ENCODE assay signal across 3 worm cellular contexts in genomic region chrIII:6903056-6903977, ce11.
TF ChIP-seq lines count a peak whose summit lies in the region.

Gene brc-2, minus strand, starts transcription at chrIII:6903106.
Gene T07E3.3, plus strand, starts transcription at chrIII:6903877.

TF ChIP-seq in whole organism, L1 larva, 84 proteins besides CTCF, POLR2A, EP300 and RAD21 (continued from another document and continues in another):
- TF ChIP-seq elt-3 (tag; optimal IDR thresholded peaks at IDR 0.05; lab: Kevin White, UChicago), result no peak
- TF ChIP-seq ztf-11 (tag; optimal IDR thresholded peaks at IDR 0.05; lab: Kevin White, UChicago), result no peak
- TF ChIP-seq ces-1 (GFP tag; optimal IDR thresholded peaks at IDR 0.05; lab: Kevin White, UChicago), result no peak
- no peak for TF ChIP-seq pqm-1 (tag; optimal IDR thresholded peaks at IDR 0.05; lab: Kevin White, UChicago)
- TF ChIP-seq swsn-7 (tag; optimal IDR thresholded peaks at IDR 0.05; lab: Kevin White, UChicago), result no peak
- TF ChIP-seq nhr-237 (tag; optimal IDR thresholded peaks at IDR 0.05; lab: Kevin White, UChicago), result no peak
- TF ChIP-seq nhr-47 (tag; optimal IDR thresholded peaks at IDR 0.05; lab: Kevin White, UChicago), result peak; percentile 1
- peak; percentile 27 for TF ChIP-seq blmp-1 (tag; optimal IDR thresholded peaks at IDR 0.05; lab: Kevin White, UChicago)
- TF ChIP-seq nhr-84 (tag; optimal IDR thresholded peaks at IDR 0.05; lab: Kevin White, UChicago), result no peak
- TF ChIP-seq unc-86 (tag; optimal IDR thresholded peaks at IDR 0.05; lab: Kevin White, UChicago), result no peak
- peak; percentile 1 for TF ChIP-seq snu-23 (GFP tag; optimal IDR thresholded peaks at IDR 0.05; lab: Kevin White, UChicago)
- TF ChIP-seq lin-39 (tag; optimal IDR thresholded peaks at IDR 0.05; lab: Kevin White, UChicago), result no peak
- no peak for TF ChIP-seq Y116A8C.19 (tag; optimal IDR thresholded peaks at IDR 0.05; lab: Kevin White, UChicago; ENCODE audit: borderline replicate concordance)
- TF ChIP-seq xbp-1 (tag; optimal IDR thresholded peaks at IDR 0.05; lab: Kevin White, UChicago), result no peak
- TF ChIP-seq sup-37 (GFP tag; optimal IDR thresholded peaks at IDR 0.05; lab: Kevin White, UChicago), result no peak
- no peak for TF ChIP-seq ets-5 (GFP tag; IDR thresholded peaks at IDR 0.05; lab: Robert Waterston, UW)
- no peak for TF ChIP-seq unc-30 (tag; optimal IDR thresholded peaks at IDR 0.05; lab: Kevin White, UChicago)
- no peak for TF ChIP-seq hlh-4 (tag; optimal IDR thresholded peaks at IDR 0.05; lab: Kevin White, UChicago)
- peak in 1 of 3 experiments; percentile 9 for TF ChIP-seq ceh-82 (tag; optimal IDR thresholded peaks at IDR 0.05; lab: Kevin White, UChicago)
- peak in 1 of 2 experiments; percentile 13 for TF ChIP-seq efl-1 (optimal IDR thresholded peaks at IDR 0.05; lab: Kevin White, UChicago)
- no peak for TF ChIP-seq efl-1 (GFP tag; optimal IDR thresholded peaks at IDR 0.05 in 1 of 2; lab: Kevin White, UChicago)
- TF ChIP-seq aly-2 (tag; optimal IDR thresholded peaks at IDR 0.05; lab: Kevin White, UChicago), result no peak
- no peak for TF ChIP-seq jun-1 (tag; optimal IDR thresholded peaks at IDR 0.05; lab: Kevin White, UChicago)
- no peak for TF ChIP-seq lin-13 (GFP tag; optimal IDR thresholded peaks at IDR 0.05; lab: Kevin White, UChicago)
- TF ChIP-seq C04F5.9 (tag; optimal IDR thresholded peaks at IDR 0.05; lab: Kevin White, UChicago), result no peak
- no peak for TF ChIP-seq lin-15B (tag; optimal IDR thresholded peaks at IDR 0.05; lab: Kevin White, UChicago)
- no peak for TF ChIP-seq unc-62 (GFP tag; optimal IDR thresholded peaks at IDR 0.05; lab: Kevin White, UChicago)
- no peak for TF ChIP-seq tlp-1 (tag; optimal IDR thresholded peaks at IDR 0.05; lab: Kevin White, UChicago)
- no peak for TF ChIP-seq mep-1 (tag; optimal IDR thresholded peaks at IDR 0.05; lab: Kevin White, UChicago)
- TF ChIP-seq alr-1 (tag; optimal IDR thresholded peaks at IDR 0.05; lab: Kevin White, UChicago; ENCODE audit: borderline replicate concordance), result no peak
- TF ChIP-seq grh-1 (GFP tag; IDR thresholded peaks at IDR 0.05; lab: Robert Waterston, UW), result no peak
- TF ChIP-seq nhr-71 (tag; optimal IDR thresholded peaks at IDR 0.05; lab: Kevin White, UChicago), result peak; percentile 5
- peak; percentile 66 for TF ChIP-seq lin-14 (GFP tag; optimal IDR thresholded peaks at IDR 0.05; lab: Kevin White, UChicago)
- TF ChIP-seq zag-1 (tag; optimal IDR thresholded peaks at IDR 0.05; lab: Kevin White, UChicago), result no peak
- TF ChIP-seq nhr-12 (tag; optimal IDR thresholded peaks at IDR 0.05; lab: Kevin White, UChicago), result no peak
- no peak for TF ChIP-seq egl-13 (tag; optimal IDR thresholded peaks at IDR 0.05; lab: Kevin White, UChicago)
- no peak for TF ChIP-seq ceh-8 (GFP tag; optimal IDR thresholded peaks at IDR 0.05; lab: Kevin White, UChicago)
- no peak for TF ChIP-seq zip-4 (GFP tag; optimal IDR thresholded peaks at IDR 0.05; lab: Kevin White, UChicago)
- no peak for TF ChIP-seq F16B12.6 (tag; optimal IDR thresholded peaks at IDR 0.05; lab: Kevin White, UChicago)
- peak in 1 of 2 experiments; percentile 54 for TF ChIP-seq lsy-2 (tag; optimal IDR thresholded peaks at IDR 0.05; lab: Kevin White, UChicago)
- no peak for TF ChIP-seq fos-1 (tag; optimal IDR thresholded peaks at IDR 0.05; lab: Kevin White, UChicago)
- no peak for TF ChIP-seq nhr-20 (tag; optimal IDR thresholded peaks at IDR 0.05; lab: Kevin White, UChicago)
- no peak for TF ChIP-seq aha-1 (tag; optimal IDR thresholded peaks at IDR 0.05; lab: Kevin White, UChicago)
- peak; percentile 19 for TF ChIP-seq elt-2 (tag; optimal IDR thresholded peaks at IDR 0.05; lab: Kevin White, UChicago)
- no peak for TF ChIP-seq unc-98 (GFP tag; IDR thresholded peaks at IDR 0.05; lab: Robert Waterston, UW)
- no peak for TF ChIP-seq pax-3 (tag; optimal IDR thresholded peaks at IDR 0.05; lab: Kevin White, UChicago)

TF ChIP-seq in whole organism, L3 larva, 47 proteins besides CTCF, POLR2A, EP300 and RAD21 (continued from another document):
- TF ChIP-seq nfya-1 (tag; optimal IDR thresholded peaks at IDR 0.05; lab: Kevin White, UChicago; ENCODE audit: insufficient read depth) (peak; percentile 0), ceh-16 (tag; optimal IDR thresholded peaks at IDR 0.05; lab: Kevin White, UChicago) (no peak), R02D3.7 (tag; optimal IDR thresholded peaks at IDR 0.05; lab: Kevin White, UChicago) (no peak), ama-1 (optimal IDR thresholded peaks at IDR 0.05; lab: Kevin White, UChicago) (no peak), lin-39 (tag; optimal IDR thresholded peaks at IDR 0.05; lab: Kevin White, UChicago) (no peak), tbx-2 (tag; optimal IDR thresholded peaks at IDR 0.05; lab: Kevin White, UChicago) (no peak), hmg-11 (tag; optimal IDR thresholded peaks at IDR 0.05; lab: Kevin White, UChicago) (peak; percentile 5), sea-2 (GFP tag; optimal IDR thresholded peaks at IDR 0.05; lab: Kevin White, UChicago) (no peak), ceh-9 (tag; optimal IDR thresholded peaks at IDR 0.05; lab: Kevin White, UChicago) (no peak), ceh-28 (tag; optimal IDR thresholded peaks at IDR 0.05; lab: Kevin White, UChicago) (no peak), nhr-43 (tag; optimal IDR thresholded peaks at IDR 0.05; lab: Kevin White, UChicago; ENCODE audit: poor library complexity, severe bottlenecking) (no peak), nhr-25 (tag; optimal IDR thresholded peaks at IDR 0.05; lab: Kevin White, UChicago) (no peak), skn-1 (tag; optimal IDR thresholded peaks at IDR 0.05; lab: Kevin White, UChicago) (peak; percentile 14), daf-12 (tag; optimal IDR thresholded peaks at IDR 0.05; lab: Kevin White, UChicago) (no peak), elt-1 (tag; optimal IDR thresholded peaks at IDR 0.05; lab: Kevin White, UChicago) (no peak), lin-15B (tag; optimal IDR thresholded peaks at IDR 0.05; lab: Kevin White, UChicago) (no peak), ztf-11 (tag; optimal IDR thresholded peaks at IDR 0.05; lab: Kevin White, UChicago) (no peak), mml-1 (tag; optimal IDR thresholded peaks at IDR 0.05; lab: Kevin White, UChicago) (no peak), ceh-82 (tag; optimal IDR thresholded peaks at IDR 0.05; lab: Kevin White, UChicago) (no peak), nhr-237 (tag; optimal IDR thresholded peaks at IDR 0.05; lab: Kevin White, UChicago) (no peak), unc-39 (tag; optimal IDR thresholded peaks at IDR 0.05; lab: Kevin White, UChicago) (no peak), jun-1 (tag; optimal IDR thresholded peaks at IDR 0.05; lab: Kevin White, UChicago) (no peak), aly-2 (tag; optimal IDR thresholded peaks at IDR 0.05; lab: Kevin White, UChicago) (no peak), lsy-12 (tag; optimal IDR thresholded peaks at IDR 0.05; lab: Kevin White, UChicago) (no peak), nhr-77 (tag; optimal IDR thresholded peaks at IDR 0.05; lab: Kevin White, UChicago) (no peak)

TF ChIP-seq in whole organism, L4 larva, 104 proteins besides CTCF, POLR2A, EP300 and RAD21 (continued from another document):
- TF ChIP-seq pqm-1 (tag; optimal IDR thresholded peaks at IDR 0.05; lab: Kevin White, UChicago) (peak; percentile 17), nhr-25 (tag; optimal IDR thresholded peaks at IDR 0.05; lab: Kevin White, UChicago; ENCODE audit: borderline replicate concordance, insufficient read depth) (no peak), lin-38 (GFP tag; IDR thresholded peaks at IDR 0.05; lab: Robert Waterston, UW) (peak; percentile 61)
TF ChIP-seq in whole organism, L4 larva: peak in this region for 5.
